Worm (Caenorhabditis elegans) whole organism, L2 larva: ENCODE data around the gene F47B10.8.

Experiments used
- C34F6.9 ChIP-seq: fragments of 150-350 bp; optimal IDR thresholded peaks from 2 replicates; lab custom pipeline; 2014; ENCODE audit warnings: missing biosample characterization, missing genetic modification characterization
- F13H6.1 ChIP-seq: sonication (generic microtip); optimal IDR thresholded peaks from 2 replicates; lab custom pipeline; 2016; ENCODE audit warnings: missing genetic modification characterization, missing compliant biosample characterization
- R02D3.7 ChIP-seq: fragments of 150-350 bp; optimal IDR thresholded peaks from 2 replicates; lab custom pipeline; 2014; ENCODE audit warnings: missing biosample characterization, missing genetic modification characterization
- ZK546.5 ChIP-seq: sonication (generic microtip); optimal IDR thresholded peaks from 2 replicates; lab custom pipeline; 2017; ENCODE audit warnings: missing biosample characterization, missing genetic modification characterization
- alr-1 ChIP-seq: fragments of 150-350 bp; optimal IDR thresholded peaks from 2 replicates; lab custom pipeline; 2014; ENCODE audit warnings: missing biosample characterization, missing genetic modification characterization
- aly-2 ChIP-seq: fragments of 150-350 bp; optimal IDR thresholded peaks from 2 replicates; lab custom pipeline; 2014; ENCODE audit warnings: missing biosample characterization, missing genetic modification characterization
- ama-1 ChIP-seq: fragments of 150-350 bp; optimal IDR thresholded peaks from 2 replicates; lab custom pipeline; 2018; ENCODE audit warnings: inconsistent platforms
- ceh-16 ChIP-seq: fragments of 150-350 bp; optimal IDR thresholded peaks from 2 replicates; lab custom pipeline; 2014; ENCODE audit warnings: missing biosample characterization, missing genetic modification characterization
- ceh-82 ChIP-seq: fragments of 150-350 bp; optimal IDR thresholded peaks from 2 replicates; lab custom pipeline; 2014; ENCODE audit warnings: missing biosample characterization, missing genetic modification characterization
- crh-2 ChIP-seq: sonication (generic microtip); optimal IDR thresholded peaks from 2 replicates; lab custom pipeline; 2017; ENCODE audit warnings: missing biosample characterization, missing genetic modification characterization
- dmd-4 ChIP-seq: sonication (generic microtip); optimal IDR thresholded peaks from 2 replicates; lab custom pipeline; 2017; ENCODE audit warnings: missing biosample characterization, missing genetic modification characterization
- egl-27 ChIP-seq: sonication (generic microtip); optimal IDR thresholded peaks from 3 replicates; lab custom pipeline; 2017; ENCODE audit warnings: missing biosample characterization, missing genetic modification reagents, missing genetic modification characterization
- elt-1 ChIP-seq: fragments of 150-350 bp; optimal IDR thresholded peaks from 2 replicates; lab custom pipeline; 2014; ENCODE audit warnings: missing biosample characterization, missing genetic modification characterization
- fos-1 ChIP-seq: fragments of 150-350 bp; optimal IDR thresholded peaks from 2 replicates; lab custom pipeline; 2014; ENCODE audit warnings: missing biosample characterization, missing genetic modification characterization
- gmeb-1 ChIP-seq: fragments of 150-350 bp; optimal IDR thresholded peaks from 2 replicates; lab custom pipeline; 2014; ENCODE audit warnings: missing biosample characterization, missing genetic modification characterization
- lin-13 ChIP-seq: fragments of 150-350 bp; optimal IDR thresholded peaks from 2 replicates; lab custom pipeline; 2014; ENCODE audit warnings: missing biosample characterization, missing genetic modification reagents, missing genetic modification characterization
- lin-39 ChIP-seq: fragments of 150-350 bp; optimal IDR thresholded peaks from 2 replicates; lab custom pipeline; 2014; ENCODE audit warnings: missing biosample characterization, missing genetic modification reagents, missing genetic modification characterization
- lsy-2 ChIP-seq, 2 experiments: fragments of 150-350 bp in 1 of 2; sonication (generic microtip) in 1 of 2; optimal IDR thresholded peaks; 2 replicates each; lab custom pipeline; 2014 to 2017; ENCODE audit warnings: missing biosample characterization in 2 of 2, missing genetic modification characterization in 2 of 2
- mab-5 ChIP-seq: fragments of 150-350 bp; optimal IDR thresholded peaks from 2 replicates; lab custom pipeline; 2014; ENCODE audit warnings: missing biosample characterization, missing genetic modification characterization
- mbf-1 ChIP-seq: sonication (generic microtip); optimal IDR thresholded peaks from 2 replicates; lab custom pipeline; 2017; ENCODE audit warnings: missing biosample characterization, missing genetic modification characterization
- mdl-1 ChIP-seq, 2 experiments: fragments of 150-350 bp in 1 of 2; sonication (generic microtip) in 1 of 2; optimal IDR thresholded peaks; 2 replicates each; lab custom pipeline; 2017; ENCODE audit warnings: missing biosample characterization in 2 of 2, missing genetic modification characterization in 2 of 2
- nhr-129 ChIP-seq: fragments of 150-350 bp; optimal IDR thresholded peaks from 2 replicates; lab custom pipeline; 2014; ENCODE audit warnings: missing biosample characterization, missing genetic modification characterization
- nhr-21 ChIP-seq: fragments of 150-350 bp; optimal IDR thresholded peaks from 2 replicates; lab custom pipeline; 2014; ENCODE audit warnings: missing biosample characterization, missing genetic modification characterization
- nhr-237 ChIP-seq: fragments of 150-350 bp; optimal IDR thresholded peaks from 2 replicates; lab custom pipeline; 2014; ENCODE audit warnings: missing biosample characterization, missing genetic modification characterization
- nhr-25 ChIP-seq: fragments of 150-350 bp; sonication (generic microtip); optimal IDR thresholded peaks from 3 replicates; lab custom pipeline; 2014; ENCODE audit warnings: missing biosample characterization, missing genetic modification characterization
- peb-1 ChIP-seq: fragments of 150-350 bp; optimal IDR thresholded peaks from 2 replicates; lab custom pipeline; 2014; ENCODE audit warnings: missing biosample characterization, missing genetic modification characterization
- sem-4 ChIP-seq: fragments of 150-350 bp; optimal IDR thresholded peaks from 2 replicates; lab custom pipeline; 2014; ENCODE audit warnings: missing biosample characterization, missing genetic modification reagents, missing genetic modification characterization
- skn-1 ChIP-seq: sonication (generic microtip); optimal IDR thresholded peaks from 2 replicates; lab custom pipeline; 2017; ENCODE audit warnings: missing biosample characterization, missing genetic modification characterization
- sma-3 ChIP-seq: sonication (generic microtip); optimal IDR thresholded peaks from 2 replicates; lab custom pipeline; 2016; ENCODE audit warnings: missing genetic modification reagents, missing genetic modification characterization, missing compliant biosample characterization
- sma-9 ChIP-seq, 2 experiments: fragments of 150-350 bp in 1 of 2; sonication (generic microtip) in 1 of 2; optimal IDR thresholded peaks; 2 replicates each; lab custom pipeline; 2014 to 2016; ENCODE audit warnings: missing genetic modification characterization in 2 of 2, mild to moderate bottlenecking in 1 of 2, missing biosample characterization in 1 of 2, missing compliant biosample characterization in 1 of 2, missing genetic modification reagents in 1 of 2, moderate library complexity in 1 of 2
- snpc-4 ChIP-seq: fragments of 150-350 bp; optimal IDR thresholded peaks from 2 replicates; lab custom pipeline; 2014; ENCODE audit warnings: missing biosample characterization, missing genetic modification characterization
- unc-39 ChIP-seq: fragments of 150-350 bp; optimal IDR thresholded peaks from 2 replicates; lab custom pipeline; 2014; ENCODE audit warnings: missing biosample characterization, missing genetic modification characterization
- zag-1 ChIP-seq: fragments of 150-350 bp; optimal IDR thresholded peaks from 2 replicates; lab custom pipeline; 2014; ENCODE audit warnings: missing biosample characterization, missing genetic modification characterization
- ztf-1 ChIP-seq: fragments of 200-800 bp; sonication (Bioruptor generic); conservative IDR thresholded peaks from 2 replicates; pipeline ENCODE4 v1.3.6; 2022; ENCODE audit warnings: missing genetic modification characterization, missing compliant biosample characterization
- ztf-4 ChIP-seq: fragments of 150-350 bp; optimal IDR thresholded peaks from 2 replicates; lab custom pipeline; 2014; ENCODE audit warnings: missing biosample characterization, missing genetic modification characterization

Gene F47B10.8

DNA sequence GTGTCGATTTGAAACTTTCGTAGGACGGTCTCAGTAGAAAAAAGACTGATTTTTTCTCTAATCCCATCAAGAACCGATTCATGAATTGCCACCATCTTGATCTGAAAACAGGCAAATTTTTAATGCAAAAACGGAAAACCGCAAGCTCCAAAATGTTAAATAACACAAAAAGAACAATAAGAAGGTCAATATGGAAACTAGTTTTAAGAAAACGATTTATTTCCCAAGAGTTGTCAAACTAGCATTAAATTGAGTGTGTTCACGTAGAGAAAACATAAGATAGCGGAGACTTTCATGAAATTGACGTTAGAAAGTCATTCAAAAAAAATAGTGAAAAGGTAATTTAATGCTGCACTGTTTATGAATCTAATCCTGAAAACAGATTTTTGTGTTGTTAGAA lies 3.4 kb upstream of the F47B10.8 start, which contains the start of gene F47B10.9:
TSS of gene F47B10.9 (minus strand) at position 101 of the 400 bp plus-strand sequence.
- no peak for TF ChIP-seq ztf-1 (GFP tag; lab: Robert Waterston, UW)
- no peak for TF ChIP-seq peb-1 (tag; lab: Kevin White, UChicago)
- no peak for TF ChIP-seq R02D3.7 (tag; lab: Kevin White, UChicago)
- no peak for TF ChIP-seq F13H6.1 (tag; lab: Kevin White, UChicago)
- no peak for TF ChIP-seq snpc-4
- TF ChIP-seq mab-5 (tag; lab: Kevin White, UChicago): no peak
- no peak for TF ChIP-seq ZK546.5
- TF ChIP-seq unc-39 (tag; lab: Kevin White, UChicago): no peak
- no peak for TF ChIP-seq mbf-1 (tag; lab: Kevin White, UChicago)
- no peak for TF ChIP-seq ama-1 (lab: Kevin White, UChicago)
- no peak for TF ChIP-seq dmd-4
- no peak for TF ChIP-seq aly-2 (tag; lab: Kevin White, UChicago)
- TF ChIP-seq skn-1 (tag; lab: Kevin White, UChicago): no peak
- TF ChIP-seq lin-13 (GFP tag; lab: Kevin White, UChicago): no peak
- TF ChIP-seq mdl-1 (tag; optimal IDR thresholded peaks at IDR 0.05; lab: Kevin White, UChicago): no peak
- no peak for TF ChIP-seq elt-1 (tag; lab: Kevin White, UChicago)

DNA sequence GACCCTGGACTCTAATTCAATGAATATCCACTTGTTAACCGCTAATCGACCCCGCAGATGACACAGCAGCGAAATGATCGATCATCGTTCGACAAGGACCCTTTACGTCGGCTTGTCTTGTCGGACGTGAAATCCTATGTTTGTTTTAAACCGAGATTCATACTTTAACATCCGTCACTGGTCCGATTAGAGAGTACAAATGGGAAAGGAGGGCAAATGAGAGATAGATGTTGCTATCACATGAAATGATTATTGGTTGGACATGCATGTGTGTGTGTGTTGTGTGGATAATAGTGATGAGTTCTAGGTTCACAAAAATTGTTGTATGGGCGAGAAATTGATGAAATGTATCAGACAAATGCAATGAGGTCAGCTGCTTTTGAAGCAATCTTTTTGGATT lies 955 bp downstream of the F47B10.8 start:
- peak; percentile 34 for TF ChIP-seq F13H6.1 (tag; lab: Kevin White, UChicago)
- no peak for TF ChIP-seq zag-1
- no peak for TF ChIP-seq egl-27 (tag; lab: Kevin White, UChicago)
- peak; percentile 13 for TF ChIP-seq sma-9 (GFP tag; optimal IDR thresholded peaks at IDR 0.05; lab: Kevin White, UChicago)
- no peak for TF ChIP-seq sma-9 (tag; optimal IDR thresholded peaks at IDR 0.05; lab: Kevin White, UChicago)
- TF ChIP-seq peb-1 (tag; lab: Kevin White, UChicago): no peak
- no peak for TF ChIP-seq gmeb-1 (tag; lab: Kevin White, UChicago)
- TF ChIP-seq nhr-129 (tag; lab: Kevin White, UChicago): peak; percentile 68
- no peak for TF ChIP-seq aly-2 (tag; lab: Kevin White, UChicago)
- peak in 1 of 2 experiments; percentile 35 for TF ChIP-seq lsy-2 (tag; optimal IDR thresholded peaks at IDR 0.05; lab: Kevin White, UChicago)

DNA sequence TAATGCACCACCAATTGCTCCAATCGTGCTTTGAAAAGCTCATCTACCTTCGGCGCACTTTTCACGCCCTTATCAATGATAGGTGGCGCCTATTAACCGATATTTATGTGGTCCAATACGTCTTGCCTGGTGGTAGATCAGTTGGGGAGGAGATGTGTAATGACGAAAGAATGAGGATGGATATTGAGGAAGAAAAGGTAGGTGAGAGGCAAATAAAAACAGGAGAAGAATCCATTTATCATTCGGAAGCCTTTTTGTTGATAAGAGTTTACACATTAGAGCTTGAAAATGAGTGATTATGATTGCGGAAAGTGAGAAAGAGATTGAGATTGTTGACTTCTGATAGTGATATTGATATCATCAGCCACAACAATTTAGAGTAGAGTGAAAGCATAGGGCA lies 3.2 kb downstream of the F47B10.8 start:
- peak; percentile 19 for TF ChIP-seq mab-5 (tag; lab: Kevin White, UChicago)
- no peak for TF ChIP-seq ztf-4 (tag; lab: Kevin White, UChicago)

DNA sequence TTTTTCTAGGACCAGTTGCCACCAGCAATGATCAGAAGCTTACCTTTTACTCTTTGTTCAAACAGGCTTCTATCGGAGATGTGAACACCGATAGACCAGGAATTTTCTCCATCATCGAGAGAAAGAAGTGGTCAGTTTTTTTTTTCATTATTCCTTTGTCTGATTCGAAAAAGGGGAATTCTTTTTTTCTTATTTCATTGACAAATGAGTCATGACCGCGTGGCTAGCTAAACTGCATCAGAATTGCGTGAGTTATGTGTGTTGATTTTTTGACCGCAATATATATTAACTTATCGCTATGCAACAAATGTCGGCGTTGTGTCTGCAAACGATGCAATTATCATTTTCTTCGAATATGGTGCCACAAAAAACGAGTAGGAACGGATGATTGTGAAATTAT lies 7.2 kb downstream of the F47B10.8 start:
- TF ChIP-seq sma-9 (GFP tag; optimal IDR thresholded peaks at IDR 0.05; lab: Kevin White, UChicago) (peak; percentile 35), sma-9 (tag; optimal IDR thresholded peaks at IDR 0.05; lab: Kevin White, UChicago) (no peak), mab-5 (tag; lab: Kevin White, UChicago) (no peak), lin-39 (tag; lab: Kevin White, UChicago) (no peak), ceh-82 (no peak), fos-1 (tag; lab: Kevin White, UChicago) (peak; percentile 66), nhr-237 (tag; lab: Kevin White, UChicago) (no peak), ceh-16 (tag; lab: Kevin White, UChicago) (no peak)

DNA sequence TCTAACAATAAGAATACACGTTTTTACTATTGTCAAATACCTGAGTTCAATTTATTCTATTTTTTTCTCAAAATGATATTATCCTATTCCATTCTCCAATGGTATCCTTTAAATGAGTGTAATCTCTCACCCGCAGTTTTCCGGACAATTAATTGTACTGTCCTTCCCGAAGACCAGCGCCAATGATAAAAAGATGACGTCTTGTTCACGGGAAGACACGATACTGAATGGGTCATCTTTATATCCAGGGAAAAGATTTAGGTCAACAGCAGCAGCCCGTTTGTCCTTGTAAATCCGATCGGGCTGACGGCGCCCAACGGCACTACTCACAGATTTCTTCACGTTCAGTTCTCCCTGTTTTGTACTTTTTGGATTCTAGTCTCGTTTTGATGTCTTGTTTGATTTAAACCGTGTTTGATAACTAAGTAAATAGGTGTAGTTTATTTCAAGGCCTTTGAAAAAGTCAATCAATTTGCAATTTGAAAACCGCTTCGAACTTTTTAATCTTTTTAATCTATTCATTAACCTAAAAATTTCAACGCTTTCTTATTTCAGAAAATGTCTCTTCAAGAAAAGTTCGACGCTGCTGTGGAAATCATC lies 7.8 kb downstream of the F47B10.8 start, which contains the start of gene acbp-3:
TSS of gene acbp-3 (plus strand) at position 550 of the 600 bp plus-strand sequence.
- TF ChIP-seq C34F6.9 (tag; lab: Kevin White, UChicago): no peak
- no peak for TF ChIP-seq nhr-237 (tag; lab: Kevin White, UChicago)
- peak; percentile 32 for TF ChIP-seq nhr-21
- TF ChIP-seq fos-1 (tag; lab: Kevin White, UChicago): peak; percentile 25

DNA sequence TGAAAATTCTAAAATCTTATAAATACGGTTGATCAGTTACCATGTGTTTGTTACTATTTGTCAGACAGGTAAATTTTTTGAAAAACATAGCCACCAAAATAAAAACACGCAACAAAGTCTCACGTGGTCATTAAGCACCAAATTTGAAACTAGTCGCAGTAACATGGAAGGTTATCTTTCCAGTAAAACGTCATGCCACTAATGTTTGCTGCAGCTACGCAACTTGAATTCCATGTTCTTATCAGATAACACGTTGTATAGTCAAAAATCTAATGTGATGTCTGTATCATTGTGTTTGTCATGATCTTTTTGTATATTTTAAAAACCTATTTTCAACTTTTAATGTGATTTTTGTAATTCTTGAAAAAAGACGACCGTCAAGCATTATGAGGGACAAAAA lies 8.8 kb downstream of the F47B10.8 start:
- TF ChIP-seq ztf-4 (tag; lab: Kevin White, UChicago) (no peak), ztf-1 (GFP tag; lab: Robert Waterston, UW) (no peak), elt-1 (tag; lab: Kevin White, UChicago) (no peak), sem-4 (tag; lab: Kevin White, UChicago) (no peak), ceh-82 (no peak), ama-1 (lab: Kevin White, UChicago) (no peak), crh-2 (tag; lab: Kevin White, UChicago) (peak; percentile 75), nhr-21 (no peak), fos-1 (tag; lab: Kevin White, UChicago) (peak; percentile 84), mdl-1 (tag; optimal IDR thresholded peaks at IDR 0.05; lab: Kevin White, UChicago) (peak in 1 of 2 experiments; percentile 33), sma-3 (GFP tag; lab: Kevin White, UChicago) (peak; percentile 40), sma-9 (GFP tag; optimal IDR thresholded peaks at IDR 0.05; lab: Kevin White, UChicago) (peak; percentile 84), sma-9 (tag; optimal IDR thresholded peaks at IDR 0.05; lab: Kevin White, UChicago) (no peak), gmeb-1 (tag; lab: Kevin White, UChicago) (peak; percentile 26), nhr-25 (tag; lab: Kevin White, UChicago) (no peak), alr-1 (tag; lab: Kevin White, UChicago) (no peak), zag-1 (no peak)
